Fruit fly (Drosophila melanogaster) whole organism, pupa: ENCODE results near the gene Sik2.

ENCODE experiments used
- CG10348 ChIP-seq: fragments of 200-800 bp; sonication (Bioruptor generic); IDR thresholded peaks from 2 replicates; pipeline ENCODE4 v1.3.6; 2022; ENCODE audit warnings: missing biosample characterization, missing genetic modification characterization
- CG12605 ChIP-seq: fragments of 200-800 bp; sonication (Bioruptor generic); IDR thresholded peaks from 2 replicates; pipeline ENCODE4 v1.3.6; 2022; ENCODE audit warnings: missing biosample characterization, missing genetic modification characterization
- CG13204 ChIP-seq: fragments of 200-800 bp; sonication (Bioruptor generic); optimal IDR thresholded peaks from 2 replicates; lab custom pipeline; 2018; ENCODE audit warnings: missing biosample characterization, mild to moderate bottlenecking, missing genetic modification characterization, moderate library complexity
- CG14655 ChIP-seq: fragments of 200-800 bp; sonication (Bioruptor generic); optimal IDR thresholded peaks from 3 replicates; lab custom pipeline; 2017; ENCODE audit warnings: mild to moderate bottlenecking, missing biosample characterization, missing genetic modification reagents, missing genetic modification characterization
- CG15710 ChIP-seq: fragments of 200-800 bp; sonication (Bioruptor generic); optimal IDR thresholded peaks from 2 replicates; lab custom pipeline; 2018; ENCODE audit warnings: missing biosample characterization, mild to moderate bottlenecking, missing genetic modification characterization, moderate library complexity
- CG17806 ChIP-seq: fragments of 200-800 bp; sonication (Bioruptor generic); optimal IDR thresholded peaks from 2 replicates; lab custom pipeline; 2018; ENCODE audit warnings: missing biosample characterization, mild to moderate bottlenecking, missing genetic modification characterization, moderate library complexity
- CG32121 ChIP-seq: fragments of 200-800 bp; sonication (Bioruptor generic); IDR thresholded peaks from 2 replicates; pipeline ENCODE4 v1.3.6; 2022; ENCODE audit warnings: missing biosample characterization, missing genetic modification characterization
- CG34367 ChIP-seq: fragments of 200-800 bp; sonication (Bioruptor generic); optimal IDR thresholded peaks from 2 replicates; lab custom pipeline; 2018; ENCODE audit warnings: missing biosample characterization, mild to moderate bottlenecking, missing genetic modification characterization
- CG4496 ChIP-seq: fragments of 200-800 bp; sonication (Bioruptor generic); IDR thresholded peaks from 3 replicates; pipeline ENCODE4 v1.3.6; 2022; ENCODE audit warnings: missing biosample characterization, missing genetic modification characterization
- CG8159 ChIP-seq: fragments of 200-800 bp; sonication (Bioruptor generic); optimal IDR thresholded peaks from 3 replicates; lab custom pipeline; 2018; ENCODE audit warnings: missing biosample characterization, mild to moderate bottlenecking, missing genetic modification characterization, moderate library complexity
- CG8301 ChIP-seq: fragments of 200-800 bp; sonication (Bioruptor generic); optimal IDR thresholded peaks from 2 replicates; lab custom pipeline; 2018; ENCODE audit warnings: missing biosample characterization, mild to moderate bottlenecking, missing genetic modification characterization
- CG9948 ChIP-seq: fragments of 200-800 bp; sonication (Bioruptor generic); optimal IDR thresholded peaks from 2 replicates; lab custom pipeline; 2018; ENCODE audit warnings: missing biosample characterization, mild to moderate bottlenecking, missing genetic modification characterization, moderate library complexity
- D1 ChIP-seq: fragments of 200-800 bp; sonication (Bioruptor generic); optimal IDR thresholded peaks from 2 replicates; lab custom pipeline; 2018; ENCODE audit warnings: missing biosample characterization, mild to moderate bottlenecking, missing genetic modification characterization, moderate library complexity
- EcR ChIP-seq: fragments of 200-800 bp; sonication (Bioruptor generic); optimal IDR thresholded peaks from 3 replicates; lab custom pipeline; 2019; ENCODE audit warnings: missing biosample characterization, missing genetic modification characterization, mild to moderate bottlenecking, moderate library complexity, missing genetic modification reagents
- Ets98B ChIP-seq: fragments of 200-800 bp; sonication (Bioruptor generic); IDR thresholded peaks from 2 replicates; pipeline ENCODE4 v1.3.6; 2022; ENCODE audit warnings: missing biosample characterization, missing genetic modification characterization
- Pif1A ChIP-seq: fragments of 200-800 bp; sonication (Bioruptor generic); optimal IDR thresholded peaks from 3 replicates; lab custom pipeline; 2016; ENCODE audit warnings: missing biosample characterization, missing genetic modification characterization
- Pif1B ChIP-seq: fragments of 200-800 bp; sonication (Bioruptor generic); optimal IDR thresholded peaks from 3 replicates; lab custom pipeline; 2016; ENCODE audit warnings: missing biosample characterization, missing genetic modification characterization
- Snoo ChIP-seq: fragments of 200-800 bp; sonication (Bioruptor generic); optimal IDR thresholded peaks from 3 replicates; lab custom pipeline; 2017; ENCODE audit warnings: missing biosample characterization, mild to moderate bottlenecking, missing genetic modification characterization, inconsistent platforms
- fd96Ca ChIP-seq: fragments of 200-800 bp; sonication (Bioruptor generic); IDR thresholded peaks from 3 replicates; pipeline ENCODE4 v1.3.6; 2022; ENCODE audit warnings: missing biosample characterization, missing genetic modification characterization
- gl ChIP-seq: fragments of 200-800 bp; sonication (Bioruptor generic); optimal IDR thresholded peaks from 2 replicates; lab custom pipeline; 2018; ENCODE audit warnings: missing biosample characterization, mild to moderate bottlenecking, missing genetic modification characterization
- rn ChIP-seq: fragments of 200-800 bp; sonication (Bioruptor generic); IDR thresholded peaks from 2 replicates; pipeline ENCODE4 v1.3.6; 2022; ENCODE audit warnings: missing biosample characterization, missing genetic modification characterization

The Sik2 gene

DNA sequence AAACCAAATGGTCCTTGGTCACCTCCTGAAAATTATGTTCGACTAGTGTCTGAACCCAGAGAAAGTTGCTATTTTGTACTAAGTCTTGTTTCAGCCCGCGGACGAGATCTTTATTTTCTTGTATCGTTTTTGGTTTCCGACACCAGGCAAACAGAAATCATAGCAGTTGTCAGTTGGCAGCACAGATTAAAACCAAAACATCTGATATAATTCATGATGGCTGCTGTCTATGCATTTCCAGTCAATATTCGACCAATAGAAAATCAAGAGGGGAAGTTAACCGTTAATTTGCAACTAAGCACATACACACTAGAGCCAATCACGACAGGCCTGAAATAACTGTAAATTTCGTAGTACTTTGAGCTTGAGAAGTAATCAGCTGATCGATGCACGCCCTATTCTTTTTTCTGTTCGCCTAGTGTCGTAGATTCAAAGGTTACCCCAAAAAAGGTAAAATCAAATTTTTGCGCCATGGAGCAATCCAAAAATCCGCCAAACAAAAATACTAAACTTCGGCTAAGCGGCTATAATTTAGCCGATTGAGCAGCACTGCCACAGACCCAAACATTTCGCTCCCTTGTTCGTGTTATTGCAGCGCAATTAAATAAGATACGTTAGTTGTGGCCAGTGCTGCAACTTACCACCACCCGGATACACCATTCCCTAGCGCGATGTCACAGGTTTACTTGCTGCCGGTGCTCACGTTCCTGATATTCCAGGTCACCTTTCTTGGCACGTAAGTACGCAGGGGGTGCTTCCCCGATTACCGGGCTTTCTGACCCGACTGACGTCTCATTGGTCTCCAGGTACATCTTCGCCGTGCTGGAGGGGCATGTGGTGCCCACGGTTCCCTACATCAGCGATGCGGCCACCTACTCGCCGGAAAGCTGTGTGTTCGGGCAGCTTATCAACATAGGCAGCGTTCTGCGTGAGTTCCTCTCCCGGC, 15.0 kb upstream of the Sik2 start, which contains the start of gene CG4025:
TSS of gene CG4025 (plus strand) at position 555 of the 946 bp plus-strand sequence.
- TF ChIP-seq CG9948 (no peak), Snoo (tag; lab: Kevin White, UChicago) (no peak), CG13204 (no peak), EcR (GFP tag; lab: Kevin White, UChicago) (no peak)

DNA sequence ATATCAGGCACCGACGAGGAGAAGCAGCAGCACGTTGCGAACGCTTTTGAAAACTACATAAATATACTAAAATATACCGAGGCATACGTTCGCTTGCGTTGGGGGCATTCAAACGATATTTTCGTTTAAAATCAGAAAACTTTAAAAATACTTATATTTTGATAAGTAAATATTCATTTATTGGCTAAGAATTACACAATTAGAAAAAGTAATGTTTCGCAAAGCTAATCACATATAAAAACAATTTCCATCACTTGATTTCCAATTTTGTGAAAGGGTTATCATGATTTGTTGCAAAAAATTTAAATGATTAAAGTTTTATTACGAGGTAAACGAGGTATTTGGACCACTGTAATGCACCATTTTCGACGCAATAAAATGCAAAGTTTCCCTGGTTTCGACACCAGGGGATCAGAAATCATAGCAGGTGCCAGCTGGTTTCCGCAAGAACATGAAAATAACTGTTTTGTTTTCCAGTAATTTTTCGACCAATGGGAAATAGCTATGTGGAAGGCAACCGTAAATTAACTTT, 14.2 kb upstream of the Sik2 start, which contains the start of gene CG4045:
TSS of gene CG4045 (minus strand) at position 55 of the 532 bp plus-strand sequence.
- peak; percentile 4 for TF ChIP-seq CG8159 (tag; lab: Kevin White, UChicago)
- no peak for TF ChIP-seq fd96Ca (GFP tag; lab: Robert Waterston, UW)
- TF ChIP-seq CG15710 (tag; lab: Kevin White, UChicago): peak; percentile 0
- TF ChIP-seq CG4496 (GFP tag; lab: Robert Waterston, UW): no peak
- no peak for TF ChIP-seq Snoo (tag; lab: Kevin White, UChicago)

- no peak for TF ChIP-seq EcR (GFP tag; lab: Kevin White, UChicago)
- TF ChIP-seq CG34367 (tag; lab: Kevin White, UChicago): no peak
- TF ChIP-seq CG17806: no peak
- TF ChIP-seq CG8159 (tag; lab: Kevin White, UChicago): no peak
Measured at dm6 chrX:2073325-2073724, 11.6 kb upstream of the Sik2 start, which contains the start of gene CG4199. TSS of gene CG4199 (minus strand) at chrX:2073483.

dm6 chrX:2071878-2072817, 10.4 kb upstream of the Sik2 start, which contains the start of gene Rtca:
TSS of gene Rtca (plus strand) at chrX:2072413.
- TF ChIP-seq CG4496 (GFP tag; lab: Robert Waterston, UW): peak; percentile 91
- peak; percentile 90 for TF ChIP-seq CG8301 (tag; lab: Kevin White, UChicago)
- TF ChIP-seq gl: peak; percentile 56
- TF ChIP-seq CG34367 (tag; lab: Kevin White, UChicago): peak; percentile 83
- peak; percentile 63 for TF ChIP-seq EcR (GFP tag; lab: Kevin White, UChicago)
- TF ChIP-seq D1 (tag; lab: Kevin White, UChicago): no peak
- peak; percentile 90 for TF ChIP-seq Pif1A (GFP tag; lab: Kevin White, UChicago)
- peak; percentile 82 for TF ChIP-seq Snoo (tag; lab: Kevin White, UChicago)
- peak; percentile 81 for TF ChIP-seq CG13204
- peak; percentile 80 for TF ChIP-seq Ets98B
- TF ChIP-seq CG17806: peak; percentile 86
- TF ChIP-seq CG15710 (tag; lab: Kevin White, UChicago): peak; percentile 85
- TF ChIP-seq CG12605 (GFP tag; lab: Robert Waterston, UW): peak; percentile 81
- peak; percentile 81 for TF ChIP-seq CG32121 (GFP tag; lab: Robert Waterston, UW)
- TF ChIP-seq CG8159 (tag; lab: Kevin White, UChicago): peak; percentile 88
- TF ChIP-seq CG10348: peak; percentile 57; the same call in 1 of the 2 replicates
- peak; percentile 66 for TF ChIP-seq rn (GFP tag; lab: Robert Waterston, UW)
- peak; percentile 82 for TF ChIP-seq Pif1B (GFP tag; lab: Kevin White, UChicago)
- peak; percentile 91 for TF ChIP-seq fd96Ca (GFP tag; lab: Robert Waterston, UW)
- peak; percentile 88 for TF ChIP-seq CG9948
- TF ChIP-seq CG14655 (GFP tag; lab: Kevin White, UChicago): peak; percentile 92

DNA sequence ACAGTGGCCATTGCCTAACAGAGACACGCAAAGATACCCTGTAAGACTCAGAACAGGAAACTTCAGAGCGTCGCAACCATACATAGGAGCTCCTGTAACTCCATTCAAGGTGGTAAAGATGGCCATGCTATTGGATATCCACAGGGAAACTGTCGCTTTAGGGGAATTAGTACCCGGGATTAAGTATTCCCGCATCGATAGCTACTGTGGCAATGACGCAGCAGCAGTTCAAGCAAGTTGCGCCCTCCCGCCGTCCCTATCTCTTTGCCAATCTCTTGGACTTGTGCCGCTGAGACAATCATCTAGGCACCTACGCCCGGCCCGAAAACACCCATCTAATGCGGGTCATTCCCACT, 9.0 kb upstream of the Sik2 start:
- peak; percentile 65; the same call in 2 of the 3 replicates for TF ChIP-seq CG4496 (GFP tag; lab: Robert Waterston, UW)
- TF ChIP-seq fd96Ca (GFP tag; lab: Robert Waterston, UW): peak; percentile 80
- TF ChIP-seq Ets98B: peak; percentile 75
- TF ChIP-seq CG32121 (GFP tag; lab: Robert Waterston, UW): peak; percentile 84
- TF ChIP-seq CG10348: peak; percentile 41; the same call in 1 of the 2 replicates
- peak; percentile 52 for TF ChIP-seq CG9948
- peak; percentile 53; the same call in 1 of the 2 replicates for TF ChIP-seq CG12605 (GFP tag; lab: Robert Waterston, UW)
- TF ChIP-seq CG15710 (tag; lab: Kevin White, UChicago): peak; percentile 40
- no peak for TF ChIP-seq Pif1B (GFP tag; lab: Kevin White, UChicago)
- no peak for TF ChIP-seq gl
- peak; percentile 37 for TF ChIP-seq CG17806
- peak; percentile 11 for TF ChIP-seq CG34367 (tag; lab: Kevin White, UChicago)
- TF ChIP-seq CG14655 (GFP tag; lab: Kevin White, UChicago): no peak
- 0 out of 2 replicates have a peak, but pooled peaks have one; percentile 20 for TF ChIP-seq rn (GFP tag; lab: Robert Waterston, UW)
- TF ChIP-seq Snoo (tag; lab: Kevin White, UChicago): peak; percentile 28
- no peak for TF ChIP-seq EcR (GFP tag; lab: Kevin White, UChicago)
- peak; percentile 40 for TF ChIP-seq CG8159 (tag; lab: Kevin White, UChicago)
- TF ChIP-seq Pif1A (GFP tag; lab: Kevin White, UChicago): no peak
- TF ChIP-seq CG13204: no peak
- TF ChIP-seq CG8301 (tag; lab: Kevin White, UChicago): peak; percentile 72
- no peak for TF ChIP-seq D1 (tag; lab: Kevin White, UChicago)
